Fruit fly (Drosophila melanogaster) whole organism, embryonic: ENCODE measurements around the gene CG7987.

Experiments
- CG11695 ChIP-seq: fragments of 200-800 bp; sonication (Bioruptor generic); IDR thresholded peaks from 3 replicates; pipeline ENCODE4 v1.3.6; 2022; ENCODE audit warnings: missing biosample characterization, missing genetic modification characterization
- CG11723 ChIP-seq: fragments of 200-800 bp; sonication (Bioruptor generic); optimal IDR thresholded peaks from 2 replicates; lab custom pipeline; 2017; ENCODE audit warnings: missing biosample characterization, mild to moderate bottlenecking, missing genetic modification characterization
- CG12391 ChIP-seq: fragments of 200-800 bp; sonication (Bioruptor generic); optimal IDR thresholded peaks from 3 replicates; lab custom pipeline; 2018; ENCODE audit warnings: missing biosample characterization, mild to moderate bottlenecking, missing genetic modification characterization, moderate library complexity
- CG13296 ChIP-seq: fragments of 200-800 bp; sonication (Bioruptor generic); optimal IDR thresholded peaks from 3 replicates; lab custom pipeline; 2018; ENCODE audit warnings: missing biosample characterization, mild to moderate bottlenecking, missing genetic modification characterization
- CG15269 ChIP-seq: fragments of 200-800 bp; sonication (Bioruptor generic); optimal IDR thresholded peaks from 2 replicates; lab custom pipeline; 2018; ENCODE audit warnings: missing biosample characterization, mild to moderate bottlenecking, missing genetic modification characterization, moderate library complexity
- CG1603 ChIP-seq: fragments of 200-800 bp; sonication (Bioruptor generic); optimal IDR thresholded peaks from 2 replicates; lab custom pipeline; 2019; ENCODE audit warnings: missing biosample characterization, mild to moderate bottlenecking, missing genetic modification characterization, moderate library complexity
- CG1647 ChIP-seq: fragments of 200-800 bp; sonication (Bioruptor generic); optimal IDR thresholded peaks from 3 replicates; lab custom pipeline; 2016; ENCODE audit warnings: missing biosample characterization, missing genetic modification characterization
- CG18262 ChIP-seq: fragments of 200-800 bp; optimal IDR thresholded peaks from 3 replicates; lab custom pipeline; 2019; ENCODE audit warnings: missing biosample characterization, mild to moderate bottlenecking, missing genetic modification characterization, moderate library complexity
- CG30431 ChIP-seq: fragments of 200-800 bp; sonication (Bioruptor generic); optimal IDR thresholded peaks from 2 replicates; lab custom pipeline; 2017; ENCODE audit warnings: missing biosample characterization, missing genetic modification characterization
- CG31441 ChIP-seq: fragments of 200-800 bp; sonication (Bioruptor generic); IDR thresholded peaks from 2 replicates; pipeline ENCODE4 v1.3.6; 2022; ENCODE audit warnings: missing biosample characterization, missing genetic modification characterization
- CG6765 ChIP-seq: fragments of 200-800 bp; sonication (Bioruptor generic); optimal IDR thresholded peaks from 3 replicates; lab custom pipeline; 2017; ENCODE audit warnings: missing biosample characterization, mild to moderate bottlenecking, missing genetic modification characterization
- CG6791 ChIP-seq: fragments of 200-800 bp; sonication (Bioruptor generic); IDR thresholded peaks from 3 replicates; pipeline ENCODE4 v1.3.6; 2022; ENCODE audit warnings: missing biosample characterization, missing genetic modification characterization; ENCODE audit not compliant: partially characterized antibody
- CG7786 ChIP-seq: fragments of 200-800 bp; sonication (Bioruptor generic); optimal IDR thresholded peaks from 2 replicates; lab custom pipeline; 2016; ENCODE audit warnings: missing biosample characterization, missing genetic modification characterization
- CG8281 ChIP-seq: fragments of 200-800 bp; sonication (Bioruptor generic); optimal IDR thresholded peaks from 2 replicates; lab custom pipeline; 2018; ENCODE audit warnings: missing biosample characterization, mild to moderate bottlenecking, missing genetic modification characterization, moderate library complexity
- CG9727 ChIP-seq: fragments of 200-800 bp; sonication (Bioruptor generic); optimal IDR thresholded peaks from 3 replicates; lab custom pipeline; 2017; ENCODE audit warnings: missing biosample characterization, mild to moderate bottlenecking, missing genetic modification characterization
- CHES-1-like ChIP-seq: fragments of 200-800 bp; sonication (Bioruptor generic); optimal IDR thresholded peaks from 2 replicates; lab custom pipeline; 2016; ENCODE audit warnings: missing biosample characterization, missing genetic modification characterization
- D19A ChIP-seq: fragments of 200-800 bp; optimal IDR thresholded peaks from 3 replicates; lab custom pipeline; 2019; ENCODE audit warnings: missing biosample characterization, mild to moderate bottlenecking, missing genetic modification characterization, moderate library complexity
- Deaf1 ChIP-seq: fragments of 200-800 bp; optimal IDR thresholded peaks from 3 replicates; lab custom pipeline; 2019; ENCODE audit warnings: missing biosample characterization, mild to moderate bottlenecking, missing genetic modification characterization, moderate library complexity
- Dll ChIP-seq: fragments of 200-800 bp; sonication (Bioruptor generic); IDR thresholded peaks from 4 replicates; pipeline ENCODE4 v1.3.6; 2022; ENCODE audit warnings: missing biosample characterization, missing genetic modification characterization; ENCODE audit not compliant: partially characterized antibody
- Fer2 ChIP-seq: fragments of 200-800 bp; sonication (Bioruptor generic); optimal IDR thresholded peaks from 2 replicates; lab custom pipeline; 2018; ENCODE audit warnings: missing biosample characterization, mild to moderate bottlenecking, missing genetic modification characterization, moderate library complexity
- Gsc ChIP-seq: fragments of 200-800 bp; sonication (Bioruptor generic); IDR thresholded peaks from 2 replicates; pipeline ENCODE4 v1.3.6; 2022; ENCODE audit warnings: missing biosample characterization, missing genetic modification characterization
- Gug ChIP-seq: fragments of 200-800 bp; sonication (Bioruptor generic); IDR thresholded peaks from 4 replicates; pipeline ENCODE4 v1.3.6; 2022; ENCODE audit warnings: missing biosample characterization, missing genetic modification characterization
- MTF-1 ChIP-seq: fragments of 200-800 bp; sonication (Bioruptor generic); optimal IDR thresholded peaks from 2 replicates; lab custom pipeline; 2018; ENCODE audit warnings: missing biosample characterization, mild to moderate bottlenecking, missing genetic modification characterization, borderline replicate concordance
- Mrtf ChIP-seq: fragments of 200-800 bp; sonication (Bioruptor generic); IDR thresholded peaks from 3 replicates; pipeline ENCODE4 v1.3.6; 2022; ENCODE audit warnings: missing biosample characterization, missing genetic modification characterization
- Nf-YA ChIP-seq: fragments of 200-800 bp; sonication (Bioruptor generic); IDR thresholded peaks from 2 replicates; pipeline ENCODE4 v1.3.6; 2022; ENCODE audit warnings: missing biosample characterization, missing genetic modification characterization
- Nf-YB ChIP-seq: fragments of 200-800 bp; sonication (Bioruptor generic); optimal IDR thresholded peaks from 3 replicates; lab custom pipeline; 2019; ENCODE audit warnings: missing biosample characterization, mild to moderate bottlenecking, missing genetic modification characterization, moderate library complexity
- PHDP ChIP-seq: fragments of 200-800 bp; sonication (Bioruptor generic); optimal IDR thresholded peaks from 3 replicates; lab custom pipeline; 2018; ENCODE audit warnings: missing biosample characterization, mild to moderate bottlenecking, missing genetic modification characterization, moderate library complexity
- Taf1 ChIP-seq: fragments of 200-800 bp; sonication (Bioruptor generic); IDR thresholded peaks from 2 replicates; pipeline ENCODE4 v1.3.6; 2022; ENCODE audit warnings: missing biosample characterization, missing genetic modification characterization
- Usf ChIP-seq: fragments of 200-800 bp; sonication (Bioruptor generic); optimal IDR thresholded peaks from 2 replicates; lab custom pipeline; 2017; ENCODE audit warnings: missing genotype, missing biosample characterization, missing genetic modification characterization
- az2 ChIP-seq: fragments of 200-800 bp; sonication (Bioruptor generic); optimal IDR thresholded peaks from 3 replicates; lab custom pipeline; 2016; ENCODE audit warnings: missing biosample characterization, missing genetic modification characterization
- bowl ChIP-seq: fragments of 200-800 bp; sonication (Bioruptor generic); IDR thresholded peaks from 2 replicates; pipeline ENCODE4 v1.3.6; 2022; ENCODE audit warnings: missing biosample characterization, missing genetic modification characterization
- cas ChIP-seq: fragments of 200-800 bp; sonication (Bioruptor generic); IDR thresholded peaks from 2 replicates; pipeline ENCODE4 v1.3.6; 2022; ENCODE audit warnings: missing biosample characterization, missing genetic modification characterization
- danr ChIP-seq: fragments of 200-800 bp; sonication (Bioruptor generic); IDR thresholded peaks from 2 replicates; pipeline ENCODE4 v1.3.6; 2022; ENCODE audit warnings: missing biosample characterization, missing genetic modification characterization
- gfzf ChIP-seq: fragments of 200-800 bp; sonication (Bioruptor generic); optimal IDR thresholded peaks from 2 replicates; lab custom pipeline; 2016; ENCODE audit warnings: missing biosample characterization, mild to moderate bottlenecking, missing genetic modification characterization, moderate library complexity
- jigr1 ChIP-seq: fragments of 200-800 bp; sonication (Bioruptor generic); IDR thresholded peaks from 3 replicates; pipeline ENCODE4 v1.3.6; 2022; ENCODE audit warnings: missing biosample characterization, missing genetic modification characterization
- kni ChIP-seq: fragments of 200-800 bp; sonication (Bioruptor generic); optimal IDR thresholded peaks from 3 replicates; lab custom pipeline; 2017; ENCODE audit warnings: mild to moderate bottlenecking, missing biosample characterization, missing genetic modification reagents, missing genetic modification characterization
- luna ChIP-seq: fragments of 200-800 bp; sonication (Bioruptor generic); optimal IDR thresholded peaks from 2 replicates; lab custom pipeline; 2016; ENCODE audit warnings: missing biosample characterization, missing genetic modification characterization
- org-1 ChIP-seq: fragments of 200-800 bp; sonication (Bioruptor generic); optimal IDR thresholded peaks from 2 replicates; lab custom pipeline; 2017; ENCODE audit warnings: missing biosample characterization, missing genetic modification characterization
- pros ChIP-seq: fragments of 200-800 bp; sonication (Bioruptor generic); optimal IDR thresholded peaks from 3 replicates; lab custom pipeline; 2019; ENCODE audit warnings: missing biosample characterization, mild to moderate bottlenecking, missing genetic modification characterization, moderate library complexity
- psq ChIP-seq: fragments of 200-800 bp; sonication (Bioruptor generic); optimal IDR thresholded peaks from 2 replicates; lab custom pipeline; 2017; ENCODE audit warnings: missing biosample characterization, missing genetic modification characterization
- ranshi ChIP-seq: fragments of 200-800 bp; sonication (Bioruptor generic); IDR thresholded peaks from 2 replicates; pipeline ENCODE4 v1.3.6; 2022; ENCODE audit warnings: missing biosample characterization, missing genetic modification characterization
- repo ChIP-seq: fragments of 200-800 bp; sonication (Bioruptor generic); optimal IDR thresholded peaks from 2 replicates; lab custom pipeline; 2016; ENCODE audit warnings: missing biosample characterization, missing genetic modification characterization
- run ChIP-seq: fragments of 200-800 bp; sonication (Bioruptor generic); optimal IDR thresholded peaks from 3 replicates; lab custom pipeline; 2018; ENCODE audit warnings: missing biosample characterization, mild to moderate bottlenecking, missing genetic modification characterization
- sim ChIP-seq: fragments of 200-800 bp; sonication (Bioruptor generic); IDR thresholded peaks from 2 replicates; pipeline ENCODE4 v1.3.6; 2022; ENCODE audit warnings: missing biosample characterization, missing genetic modification characterization
- so ChIP-seq: fragments of 200-800 bp; sonication (Bioruptor generic); IDR thresholded peaks from 3 replicates; pipeline ENCODE4 v1.3.6; 2022; ENCODE audit warnings: missing biosample characterization, missing genetic modification characterization
- sqz ChIP-seq: fragments of 200-800 bp; sonication (Bioruptor generic); optimal IDR thresholded peaks from 3 replicates; lab custom pipeline; 2018; ENCODE audit warnings: missing biosample characterization, mild to moderate bottlenecking, missing genetic modification characterization
- tgo ChIP-seq: fragments of 200-800 bp; sonication (Bioruptor generic); IDR thresholded peaks from 3 replicates; pipeline ENCODE4 v1.3.6; 2022; ENCODE audit warnings: missing biosample characterization, missing genetic modification characterization
- trem ChIP-seq: fragments of 200-800 bp; optimal IDR thresholded peaks from 3 replicates; lab custom pipeline; 2019; ENCODE audit warnings: missing biosample characterization, mild to moderate bottlenecking, missing genetic modification characterization, moderate library complexity
- unc-4 ChIP-seq: fragments of 200-800 bp; sonication (Bioruptor generic); IDR thresholded peaks from 2 replicates; pipeline ENCODE4 v1.3.6; 2022; ENCODE audit warnings: missing biosample characterization, missing genetic modification characterization; ENCODE audit not compliant: partially characterized antibody

CG7987 gene

dm6 chr3R:14590753-14591535 lies 15.3 kb upstream of the CG7987 start (continued):
- TF ChIP-seq luna (GFP tag; lab: Kevin White, UChicago) = no peak
- TF ChIP-seq trem (tag; lab: Kevin White, UChicago) = peak; percentile 94
- no peak for TF ChIP-seq Dll
- no peak for TF ChIP-seq unc-4 (GFP tag; lab: Robert Waterston, UW)
- TF ChIP-seq CG12391 (tag; lab: Kevin White, UChicago) = peak; percentile 95
- peak; percentile 60; the same call in 1 of the 2 replicates for TF ChIP-seq danr (GFP tag; lab: Robert Waterston, UW)
- peak; percentile 79 for TF ChIP-seq sqz (GFP tag; lab: Kevin White, UChicago)
- no peak for TF ChIP-seq Taf1
- TF ChIP-seq CG31441 (GFP tag; lab: Robert Waterston, UW) = peak; percentile 98
- TF ChIP-seq Deaf1 (tag; lab: Kevin White, UChicago) = peak; percentile 61
- TF ChIP-seq Gug (GFP tag; lab: Robert Waterston, UW) = peak; percentile 44; the same call in 1 of the 4 replicates
- TF ChIP-seq CHES-1-like (GFP tag; lab: Kevin White, UChicago) = no peak
- no peak for TF ChIP-seq CG7786 (GFP tag; lab: Kevin White, UChicago)
- TF ChIP-seq CG9727 (GFP tag; lab: Kevin White, UChicago) = peak; percentile 97
- TF ChIP-seq tgo (GFP tag; lab: Robert Waterston, UW) = peak; percentile 71
- TF ChIP-seq MTF-1 = peak; percentile 37
- TF ChIP-seq so (GFP tag; lab: Robert Waterston, UW) = peak; percentile 77; the same call in 2 of the 3 replicates
- peak; percentile 71 for TF ChIP-seq CG11695 (GFP tag; lab: Robert Waterston, UW)
- peak; percentile 41; the same call in 2 of the 3 replicates for TF ChIP-seq Mrtf (GFP tag; lab: Robert Waterston, UW)
- no peak for TF ChIP-seq bowl (GFP tag; lab: Robert Waterston, UW)
- TF ChIP-seq CG18262 (tag; lab: Kevin White, UChicago) = peak; percentile 98
- TF ChIP-seq PHDP = peak; percentile 78
- TF ChIP-seq Nf-YA (GFP tag; lab: Robert Waterston, UW) = peak; percentile 33; the same call in 1 of the 2 replicates
- peak; percentile 16 for TF ChIP-seq CG13296 (GFP tag; lab: Kevin White, UChicago)
- peak; percentile 76 for TF ChIP-seq psq
- TF ChIP-seq CG30431 (GFP tag; lab: Kevin White, UChicago) = peak; percentile 84
- peak; percentile 79 for TF ChIP-seq org-1
- peak; percentile 55; the same call in 1 of the 3 replicates for TF ChIP-seq jigr1 (GFP tag; lab: Robert Waterston, UW)
- peak; percentile 78 for TF ChIP-seq CG11723 (GFP tag; lab: Kevin White, UChicago)
- TF ChIP-seq D19A (tag; lab: Kevin White, UChicago) = peak; percentile 93
- TF ChIP-seq CG6765 (GFP tag; lab: Kevin White, UChicago) = no peak
- TF ChIP-seq CG1603 (tag; lab: Kevin White, UChicago) = peak; percentile 54
- TF ChIP-seq CG8281 (tag; lab: Kevin White, UChicago) = peak; percentile 44
- peak; percentile 63 for TF ChIP-seq pros (GFP tag; lab: Kevin White, UChicago)
- no peak for TF ChIP-seq repo
- peak; percentile 85 for TF ChIP-seq kni (GFP tag; lab: Kevin White, UChicago)
- peak; percentile 58; the same call in 1 of the 2 replicates for TF ChIP-seq ranshi (GFP tag; lab: Robert Waterston, UW)
- TF ChIP-seq Gsc (GFP tag; lab: Robert Waterston, UW) = peak; percentile 58
- TF ChIP-seq Fer2 (tag; lab: Kevin White, UChicago) = no peak
- peak; percentile 84 for TF ChIP-seq Usf (GFP tag; lab: Kevin White, UChicago)
- peak; percentile 93 for TF ChIP-seq az2 (GFP tag; lab: Kevin White, UChicago)
- TF ChIP-seq CG6791 (GFP tag; lab: Robert Waterston, UW) = no peak
- peak; percentile 74 for TF ChIP-seq CG15269
- no peak for TF ChIP-seq gfzf (GFP tag; lab: Kevin White, UChicago)
- TF ChIP-seq Nf-YB (GFP tag; lab: Kevin White, UChicago) = peak; percentile 81
- peak; percentile 78 for TF ChIP-seq sim
- TF ChIP-seq cas (GFP tag; lab: Robert Waterston, UW) = 0 out of 2 replicates have a peak, but pooled peaks have one; percentile 9
- peak; percentile 69 for TF ChIP-seq run (tag; lab: Kevin White, UChicago)
- TF ChIP-seq CG1647 = peak; percentile 15
